Worm (Caenorhabditis elegans) whole organism, L4 larva: ENCODE measurements around the gene mfsd-6.

Experiments used
- F10B5.3 ChIP-seq: sonication (generic microtip); optimal IDR thresholded peaks from 2 replicates; lab custom pipeline; 2016; ENCODE audit warnings: mild to moderate bottlenecking, missing genetic modification characterization, missing compliant biosample characterization
- F26F4.8 ChIP-seq: fragments of 200-800 bp; sonication (Bioruptor generic); conservative IDR thresholded peaks from 2 replicates; pipeline ENCODE4 v1.3.6; 2022; ENCODE audit warnings: missing genetic modification characterization, missing compliant biosample characterization
- ZK546.5 ChIP-seq, 2 experiments: sonication (generic microtip); optimal IDR thresholded peaks; 2 replicates each; lab custom pipeline; 2017; ENCODE audit warnings: missing biosample characterization in 2 of 2, missing genetic modification characterization in 2 of 2
- aha-1 ChIP-seq: fragments of 150-350 bp; peaks from one replicate; lab custom pipeline; 2014; ENCODE audit warnings: missing biosample characterization, missing genetic modification characterization
- ceh-28 ChIP-seq: fragments of 150-350 bp; optimal IDR thresholded peaks from 2 replicates; lab custom pipeline; 2014; ENCODE audit warnings: missing biosample characterization, missing genetic modification reagents, missing genetic modification characterization
- daf-12 ChIP-seq: fragments of 150-350 bp; optimal IDR thresholded peaks from 2 replicates; lab custom pipeline; 2014; ENCODE audit warnings: missing biosample characterization, missing genetic modification reagents, missing genetic modification characterization
- dmd-8 ChIP-seq: fragments of 200-800 bp; sonication (Bioruptor generic); IDR thresholded peaks from 2 replicates; pipeline ENCODE4 v1.3.6; 2022; ENCODE audit warnings: missing genetic modification characterization, missing compliant biosample characterization
- dmd-9 ChIP-seq: fragments of 200-800 bp; sonication (Bioruptor generic); IDR thresholded peaks from 2 replicates; pipeline ENCODE4 v1.3.6; 2022; ENCODE audit warnings: missing genetic modification reagents, missing genetic modification characterization, missing compliant biosample characterization
- dpl-1 ChIP-seq: fragments of 150-350 bp; optimal IDR thresholded peaks from 2 replicates; lab custom pipeline; 2014; ENCODE audit warnings: missing biosample characterization, missing genetic modification reagents, missing genetic modification characterization
- egl-27 ChIP-seq: sonication (generic microtip); optimal IDR thresholded peaks from 3 replicates; lab custom pipeline; 2017; ENCODE audit warnings: missing biosample characterization, missing genetic modification reagents, missing genetic modification characterization
- fos-1 ChIP-seq: fragments of 150-350 bp; optimal IDR thresholded peaks from 2 replicates; lab custom pipeline; 2014; ENCODE audit warnings: missing biosample characterization, missing genetic modification characterization
- hlh-11 ChIP-seq: fragments of 200-800 bp; sonication (Bioruptor generic); optimal IDR thresholded peaks from 2 replicates; lab custom pipeline; 2018; ENCODE audit warnings: mild to moderate bottlenecking, missing genetic modification characterization, missing compliant biosample characterization
- hlh-30 ChIP-seq: sonication (generic microtip); optimal IDR thresholded peaks from 2 replicates; lab custom pipeline; 2017; ENCODE audit warnings: antibody characterized with exemption, mild to moderate bottlenecking, missing genetic modification characterization, missing compliant biosample characterization; ENCODE audit not compliant: insufficient read depth
- lin-1 ChIP-seq: fragments of 200-800 bp; sonication (Bioruptor generic); IDR thresholded peaks from 2 replicates; pipeline ENCODE4 v1.3.6; 2022; ENCODE audit warnings: missing genetic modification reagents, missing genetic modification characterization, missing compliant biosample characterization
- lin-38 ChIP-seq: fragments of 200-800 bp; sonication (Bioruptor generic); IDR thresholded peaks from 2 replicates; pipeline ENCODE4 v1.3.6; 2022; ENCODE audit warnings: missing genetic modification reagents, missing genetic modification characterization, missing compliant biosample characterization
- madf-5 ChIP-seq, 2 experiments: fragments of 200-800 bp; sonication (Bioruptor generic); IDR thresholded peaks; 2 replicates each; pipeline ENCODE4 v1.3.6; 2022; ENCODE audit warnings: missing compliant biosample characterization in 2 of 2, missing genetic modification characterization in 2 of 2
- mep-1 ChIP-seq: fragments of 150-350 bp; sonication (generic microtip); optimal IDR thresholded peaks from 3 replicates; lab custom pipeline; 2014; ENCODE audit warnings: missing biosample characterization, missing genetic modification characterization
- mes-2 ChIP-seq: sonication (generic microtip); optimal IDR thresholded peaks from 2 replicates; lab custom pipeline; 2016; ENCODE audit warnings: missing genotype, mild to moderate bottlenecking, missing genetic modification characterization, missing compliant biosample characterization; ENCODE audit not compliant: poor library complexity, severe bottlenecking
- nhr-28 ChIP-seq: fragments of 150-350 bp; optimal IDR thresholded peaks from 2 replicates; lab custom pipeline; 2014; ENCODE audit warnings: missing biosample characterization, missing genetic modification characterization
- pha-4 ChIP-seq, 2 experiments: fragments of 150-350 bp in 1 of 2; fragments of 200-800 bp in 1 of 2; sonication (Bioruptor generic) in 1 of 2; IDR thresholded peaks in 1 of 2; optimal IDR thresholded peaks in 1 of 2; 2 replicates each; pipeline versions ENCODE4 v1.3.6 to Lab custom; 2014 to 2022; ENCODE audit warnings: missing genetic modification characterization in 2 of 2, missing genetic modification reagents in 2 of 2, missing biosample characterization in 1 of 2, missing compliant biosample characterization in 1 of 2
- skn-1 ChIP-seq: fragments of 150-350 bp; optimal IDR thresholded peaks from 2 replicates; lab custom pipeline; 2014; ENCODE audit warnings: missing biosample characterization, missing genetic modification characterization
- spr-3 ChIP-seq: fragments of 200-800 bp; sonication (Bioruptor generic); optimal IDR thresholded peaks from 2 replicates; lab custom pipeline; 2018; ENCODE audit warnings: mild to moderate bottlenecking, missing genetic modification characterization, missing compliant biosample characterization
- tag-97 ChIP-seq: fragments of 200-800 bp; sonication (Bioruptor generic); IDR thresholded peaks from 2 replicates; pipeline ENCODE4 v1.3.6; 2022; ENCODE audit warnings: missing genetic modification characterization, missing compliant biosample characterization
- tra-1 ChIP-seq: fragments of 200-800 bp; sonication (Bioruptor generic); IDR thresholded peaks from 2 replicates; pipeline ENCODE4 v1.3.6; 2022; ENCODE audit warnings: missing genetic modification reagents, missing genetic modification characterization, missing compliant biosample characterization
- unc-62 ChIP-seq, 3 experiments: fragments of 150-350 bp in 1 of 3; sonication (generic microtip); optimal IDR thresholded peaks in 2 of 3; peaks in 1 of 3; 1 replicate in 1 of 3; 2 replicates in 2 of 3; lab custom pipeline; 2014 to 2017; ENCODE audit warnings: missing biosample characterization in 3 of 3, missing genetic modification characterization in 3 of 3, missing genetic modification reagents in 3 of 3, missing genotype in 1 of 3
- vab-7 ChIP-seq: fragments of 200-800 bp; sonication (Bioruptor generic); IDR thresholded peaks from 2 replicates; pipeline ENCODE4 v1.3.6; 2022; ENCODE audit warnings: missing genetic modification reagents, missing genetic modification characterization, missing compliant biosample characterization
- zag-1 ChIP-seq: fragments of 150-350 bp; optimal IDR thresholded peaks from 2 replicates; lab custom pipeline; 2014; ENCODE audit warnings: missing biosample characterization, missing genetic modification characterization
- zfp-2 ChIP-seq: sonication (generic microtip); optimal IDR thresholded peaks from 2 replicates; lab custom pipeline; 2016; ENCODE audit warnings: mild to moderate bottlenecking, missing genetic modification characterization, missing compliant biosample characterization
- zfp-3 ChIP-seq: fragments of 200-800 bp; sonication (Bioruptor generic); conservative IDR thresholded peaks from 2 replicates; pipeline ENCODE4 v1.3.6; 2022; ENCODE audit warnings: missing genetic modification reagents, missing genetic modification characterization, missing compliant biosample characterization
- zip-2 ChIP-seq: fragments of 150-350 bp; optimal IDR thresholded peaks from 2 replicates; lab custom pipeline; 2014; ENCODE audit warnings: missing biosample characterization, missing genetic modification characterization

The mfsd-6 gene

DNA sequence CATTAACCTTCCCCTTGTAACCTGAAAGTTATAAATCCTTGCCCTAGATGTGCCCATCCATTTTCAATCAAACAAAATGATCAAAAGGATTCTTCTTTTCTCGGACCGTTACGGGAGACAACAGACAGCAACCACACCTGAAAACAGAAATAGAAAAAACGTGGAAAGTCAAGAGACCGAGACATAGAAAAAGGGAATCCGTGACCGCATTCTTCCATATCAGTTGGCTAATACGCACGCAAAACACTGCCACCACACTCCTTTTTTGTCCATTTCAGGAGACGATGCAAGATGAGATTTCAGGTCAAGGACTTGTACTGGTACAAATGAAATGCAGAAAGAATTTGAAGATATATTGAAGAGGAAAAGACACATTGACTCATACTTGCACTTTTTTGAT lies 39.1 kb upstream of the mfsd-6 start:
- peak; percentile 15 for TF ChIP-seq hlh-11 (tag; lab: Kevin White, UChicago)
- peak; percentile 56 for TF ChIP-seq hlh-30 (tag; lab: Kevin White, UChicago)
- TF ChIP-seq aha-1 (tag; lab: Kevin White, UChicago): peak; percentile 87
- TF ChIP-seq tag-97 (GFP tag; lab: Robert Waterston, UW): no peak
- peak; percentile 35 for TF ChIP-seq nhr-28 (tag; lab: Kevin White, UChicago)

DNA sequence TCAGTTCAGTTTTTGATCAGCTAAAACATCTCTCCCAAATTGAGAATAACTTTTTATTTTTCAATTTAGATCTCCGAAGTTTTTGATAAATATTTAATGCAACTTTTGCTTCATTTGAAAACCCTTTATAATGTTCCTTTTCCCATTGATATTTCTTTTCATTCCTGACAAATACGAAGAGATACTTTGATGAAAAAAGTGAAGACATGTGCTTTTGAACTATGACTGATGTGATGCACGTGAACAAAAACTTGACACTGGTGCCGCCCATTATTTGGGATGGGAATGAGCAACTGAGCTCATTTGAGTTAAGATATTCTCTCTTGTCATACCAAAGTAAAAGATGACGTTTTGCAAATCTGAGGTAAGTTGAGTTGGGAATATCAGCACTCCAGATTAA lies 37.0 kb upstream of the mfsd-6 start, which contains the start of gene T04A6.1:
Gene T04A6.1 (plus strand): TSS at position 301 of the 400 bp plus-strand sequence.
- no peak for TF ChIP-seq pha-4 (GFP tag; IDR thresholded peaks at IDR 0.05; lab: Robert Waterston, UW)
- no peak for TF ChIP-seq pha-4 (tag; optimal IDR thresholded peaks at IDR 0.05; lab: Kevin White, UChicago)
- TF ChIP-seq daf-12 (tag; lab: Kevin White, UChicago): no peak
- TF ChIP-seq hlh-30 (tag; lab: Kevin White, UChicago): peak; percentile 17
- peak in 1 of 2 experiments; percentile 6 for TF ChIP-seq unc-62 (GFP tag; optimal IDR thresholded peaks at IDR 0.05 in 1 of 2; lab: Kevin White, UChicago)
- TF ChIP-seq unc-62 (tag; optimal IDR thresholded peaks at IDR 0.05; lab: Kevin White, UChicago): no peak
- no peak for TF ChIP-seq skn-1 (tag; lab: Kevin White, UChicago)

DNA sequence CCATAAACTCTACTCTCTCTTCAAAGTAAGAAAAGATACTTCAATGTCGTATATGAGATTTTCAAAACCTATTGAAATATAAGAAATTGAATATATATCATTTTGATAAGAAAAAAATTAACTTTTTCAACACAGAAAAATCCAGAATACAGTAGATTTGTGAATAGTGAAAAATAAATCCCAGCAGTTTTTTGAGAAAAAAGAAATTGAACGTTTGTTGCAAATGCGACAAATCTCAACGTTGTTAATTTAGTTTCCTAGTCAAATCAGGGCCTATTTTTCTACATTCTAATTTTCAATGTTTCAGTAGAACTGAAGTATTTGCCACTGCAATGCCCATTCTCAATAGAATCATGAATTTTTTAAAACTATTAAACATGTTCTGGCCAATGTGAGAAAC lies 35.3 kb upstream of the mfsd-6 start, which contains the start of gene T04A6.2:
Gene T04A6.2 (plus strand): TSS at position 301 of the 400 bp plus-strand sequence.
- TF ChIP-seq tra-1 (GFP tag; lab: Robert Waterston, UW) (no peak), vab-7 (GFP tag; lab: Robert Waterston, UW) (no peak), zip-2 (tag; lab: Kevin White, UChicago) (no peak), egl-27 (tag; lab: Kevin White, UChicago) (no peak), madf-5 (GFP tag; IDR thresholded peaks at IDR 0.05; lab: Robert Waterston, UW) (no peak), ZK546.5 (tag; optimal IDR thresholded peaks at IDR 0.05; lab: Kevin White, UChicago) (no peak), skn-1 (tag; lab: Kevin White, UChicago) (no peak), F26F4.8 (GFP tag; lab: Robert Waterston, UW) (no peak), mes-2 (tag; lab: Kevin White, UChicago) (no peak), hlh-11 (tag; lab: Kevin White, UChicago) (no peak), zag-1 (tag; lab: Kevin White, UChicago) (no peak), dmd-8 (GFP tag; lab: Robert Waterston, UW) (no peak), tag-97 (GFP tag; lab: Robert Waterston, UW) (no peak), lin-38 (GFP tag; lab: Robert Waterston, UW) (no peak)

DNA sequence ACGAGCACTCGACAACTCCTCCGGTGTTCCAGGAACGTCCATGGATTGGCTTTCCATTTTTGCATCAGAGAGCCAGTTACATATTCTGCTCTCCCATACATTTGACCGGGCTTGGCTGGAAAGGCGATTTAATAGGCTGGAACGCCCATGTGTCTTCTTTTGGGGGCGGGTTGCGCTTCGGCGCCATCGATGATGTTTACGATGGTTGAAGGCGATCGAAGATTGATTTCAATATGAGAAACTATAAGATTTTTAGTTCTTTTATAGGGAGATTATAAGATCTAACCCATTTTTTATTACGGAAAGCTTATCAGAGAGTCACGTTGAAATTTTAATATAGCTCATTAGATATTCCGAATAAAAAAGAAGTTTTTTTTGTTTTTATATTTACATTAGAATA lies 30.0 kb upstream of the mfsd-6 start, which contains the start of gene nsph-4.3:
Gene nsph-4.3 (minus strand): TSS at position 101 of the 400 bp plus-strand sequence.
- TF ChIP-seq unc-62 (GFP tag; optimal IDR thresholded peaks at IDR 0.05 in 1 of 2; lab: Kevin White, UChicago): peak in 1 of 2 experiments; percentile 21
- no peak for TF ChIP-seq unc-62 (tag; optimal IDR thresholded peaks at IDR 0.05; lab: Kevin White, UChicago)
- no peak for TF ChIP-seq spr-3

DNA sequence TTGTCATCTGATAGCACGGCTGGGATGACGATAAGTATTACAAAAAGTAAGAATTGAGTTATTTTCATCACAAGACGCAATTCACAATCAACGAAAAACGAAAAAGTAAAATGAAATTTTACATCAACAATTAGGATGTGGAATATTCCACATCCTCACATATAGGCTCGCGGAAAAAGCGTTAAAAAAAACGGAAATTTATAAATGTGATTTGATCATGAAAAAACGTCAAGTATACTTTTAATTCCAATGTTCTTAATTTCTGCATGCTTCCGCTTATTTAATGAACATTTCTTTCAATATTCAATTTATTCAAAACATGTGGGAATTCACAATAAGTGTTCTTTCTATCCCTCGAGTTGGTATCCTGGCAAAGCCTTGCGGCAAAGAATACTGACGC lies 29.0 kb upstream of the mfsd-6 start, which contains the start of gene T04A6.3:
Gene T04A6.3 (minus strand): TSS at position 101 of the 400 bp plus-strand sequence.
- TF ChIP-seq dpl-1 (GFP tag; lab: Kevin White, UChicago): no peak
- TF ChIP-seq mep-1 (tag; lab: Kevin White, UChicago): no peak
- TF ChIP-seq fos-1 (tag; lab: Kevin White, UChicago): no peak
- no peak for TF ChIP-seq ZK546.5 (tag; optimal IDR thresholded peaks at IDR 0.05; lab: Kevin White, UChicago)
- TF ChIP-seq zfp-2: no peak
- TF ChIP-seq F10B5.3: no peak
- TF ChIP-seq egl-27 (tag; lab: Kevin White, UChicago): no peak
- no peak for TF ChIP-seq dmd-9 (GFP tag; lab: Robert Waterston, UW)
- no peak for TF ChIP-seq mes-2 (tag; lab: Kevin White, UChicago)
- no peak for TF ChIP-seq ceh-28 (tag; lab: Kevin White, UChicago)
- TF ChIP-seq lin-1 (GFP tag; lab: Robert Waterston, UW): no peak
- TF ChIP-seq zfp-3 (GFP tag; lab: Robert Waterston, UW): no peak
- TF ChIP-seq madf-5 (GFP tag; IDR thresholded peaks at IDR 0.05; lab: Robert Waterston, UW): no peak
- TF ChIP-seq dmd-8 (GFP tag; lab: Robert Waterston, UW): no peak
- no peak for TF ChIP-seq aha-1 (tag; lab: Kevin White, UChicago)
- TF ChIP-seq, all 104 proteins: peak for 0
